Worm (Caenorhabditis elegans) whole organism, early embryonic: ENCODE results near the gene C02E7.6.

Experiments used
- B0310.2 ChIP-seq: sonication (generic microtip); optimal IDR thresholded peaks from 2 replicates; lab custom pipeline; 2016; ENCODE audit warnings: mild to moderate bottlenecking, missing genetic modification characterization, missing compliant biosample characterization
- F13C5.2 ChIP-seq: sonication (generic microtip); optimal IDR thresholded peaks from 2 replicates; lab custom pipeline; 2017; ENCODE audit warnings: mild to moderate bottlenecking, missing genetic modification characterization, inconsistent platforms, missing compliant biosample characterization
- aly-1 ChIP-seq: sonication (generic microtip); optimal IDR thresholded peaks from 2 replicates; lab custom pipeline; 2016; ENCODE audit warnings: missing genetic modification characterization, missing compliant biosample characterization
- ama-1 ChIP-seq: fragments of 150-350 bp; optimal IDR thresholded peaks from 2 replicates; lab custom pipeline; 2014
- ceh-36 ChIP-seq: sonication (generic microtip); optimal IDR thresholded peaks from 2 replicates; lab custom pipeline; 2016; ENCODE audit warnings: missing genetic modification characterization, inconsistent platforms, missing compliant biosample characterization
- flt-1 ChIP-seq: fragments of 200-800 bp; sonication (Bioruptor generic); IDR thresholded peaks from 2 replicates; pipeline ENCODE4 v1.3.6; 2022; ENCODE audit warnings: missing genetic modification characterization, missing compliant biosample characterization
- hmg-4 ChIP-seq: fragments of 200-800 bp; sonication (Bioruptor generic); optimal IDR thresholded peaks from 2 replicates; lab custom pipeline; 2018; ENCODE audit warnings: mild to moderate bottlenecking, missing genetic modification characterization, missing compliant biosample characterization
- pes-1 ChIP-seq: fragments of 200-800 bp; sonication (Bioruptor generic); IDR thresholded peaks from 2 replicates; pipeline ENCODE4 v1.3.6; 2022; ENCODE audit warnings: missing genetic modification reagents, missing genetic modification characterization, missing compliant biosample characterization
- sea-1 ChIP-seq: fragments of 200-800 bp; sonication (Bioruptor generic); conservative IDR thresholded peaks from 2 replicates; pipeline ENCODE4 v1.3.6; 2022; ENCODE audit warnings: missing genetic modification characterization, missing compliant biosample characterization
- tbx-37 ChIP-seq: fragments of 200-800 bp; sonication (Bioruptor generic); conservative IDR thresholded peaks from 2 replicates; pipeline ENCODE4 v1.3.6; 2022; ENCODE audit warnings: missing genetic modification reagents, missing genetic modification characterization, missing compliant biosample characterization

DNA sequence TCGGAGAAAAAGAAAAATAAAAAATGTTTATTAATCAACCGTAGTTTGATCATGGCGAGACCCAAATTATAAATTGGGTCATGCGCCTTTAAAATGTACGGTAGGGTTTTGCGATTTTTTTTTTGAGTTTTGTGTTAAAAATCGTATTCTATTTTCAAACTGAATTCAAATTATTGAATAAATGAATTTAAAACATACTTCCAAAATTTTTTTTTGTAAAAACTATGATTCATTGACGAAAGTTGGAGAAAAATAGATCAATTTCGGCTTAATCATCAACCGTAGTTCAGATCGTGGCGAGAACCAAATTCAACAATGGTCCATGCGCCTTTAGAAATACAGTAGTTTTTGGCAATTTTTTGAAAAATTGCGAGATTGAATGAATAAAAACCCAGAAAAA is 44.6 kb downstream of the C02E7.6 start:
- TF ChIP-seq ceh-36 (no peak), B0310.2 (no peak), sea-1 (GFP tag; lab: Robert Waterston, UW) (no peak), hmg-4 (no peak), F13C5.2 (tag; lab: Kevin White, UChicago) (no peak), flt-1 (GFP tag; lab: Robert Waterston, UW) (no peak), pes-1 (no peak), ama-1 (lab: Kevin White, UChicago) (no peak), aly-1 (no peak), tbx-37 (GFP tag; lab: Robert Waterston, UW) (no peak)
